Worm (Caenorhabditis elegans): ENCODE data around the gene T23G5.2.

- TF ChIP-seq fkh-6 (tag; optimal IDR thresholded peaks at IDR 0.05) (peak; percentile 19), pag-3 (tag; optimal IDR thresholded peaks at IDR 0.05; ENCODE audit: borderline replicate concordance) (no peak), unc-3 (GFP tag; conservative IDR thresholded peaks at IDR 0.05) (no peak), unc-3 (tag; optimal IDR thresholded peaks at IDR 0.05) (no peak), tbx-7 (tag; optimal IDR thresholded peaks at IDR 0.05) (no peak), unc-86 (tag; optimal IDR thresholded peaks at IDR 0.05) (no peak), nhr-11 (tag; optimal IDR thresholded peaks at IDR 0.05) (no peak), rnt-1 (tag; optimal IDR thresholded peaks at IDR 0.05) (peak; percentile 27), pat-9 (tag; optimal IDR thresholded peaks at IDR 0.05) (no peak), unc-55 (GFP tag; optimal IDR thresholded peaks at IDR 0.05) (no peak)
Measured at ce11 chrIII:9191091-9191490, 45.0 kb downstream of the T23G5.2 start, which contains the start of gene cls-3.

Measured in whole organism, late embryonic.